Worm (Caenorhabditis elegans) whole organism, L4 larva: ENCODE results near the gene mrps-35.
A peak's percentile ranks its signal among the peaks of the same experiment; 100 is the strongest.

Experiments
- D1046.2 ChIP-seq: fragments of 200-800 bp; sonication (Bioruptor generic); IDR thresholded peaks from 2 replicates; pipeline ENCODE4 v1.3.6; 2022; ENCODE audit warnings: missing genetic modification characterization, missing compliant biosample characterization
- F10B5.3 ChIP-seq: sonication (generic microtip); optimal IDR thresholded peaks from 2 replicates; lab custom pipeline; 2016; ENCODE audit warnings: mild to moderate bottlenecking, missing genetic modification characterization, missing compliant biosample characterization
- F26F4.8 ChIP-seq: fragments of 200-800 bp; sonication (Bioruptor generic); conservative IDR thresholded peaks from 2 replicates; pipeline ENCODE4 v1.3.6; 2022; ENCODE audit warnings: missing genetic modification characterization, missing compliant biosample characterization
- F37D6.2 ChIP-seq: sonication (generic microtip); optimal IDR thresholded peaks from 2 replicates; lab custom pipeline; 2016; ENCODE audit warnings: mild to moderate bottlenecking, missing genetic modification characterization, missing compliant biosample characterization
- F44E2.7 ChIP-seq: fragments of 200-800 bp; sonication (Bioruptor generic); IDR thresholded peaks from 2 replicates; pipeline ENCODE4 v2.1.2; 2022; ENCODE audit warnings: missing genetic modification characterization, missing compliant biosample characterization
- T26A8.4 ChIP-seq: fragments of 200-800 bp; sonication (Bioruptor generic); IDR thresholded peaks from 2 replicates; pipeline ENCODE4 v1.3.6; 2022; ENCODE audit warnings: missing genetic modification characterization, missing compliant biosample characterization
- Y48G9A.11 ChIP-seq: fragments of 200-800 bp; sonication (Bioruptor generic); IDR thresholded peaks from 2 replicates; pipeline ENCODE4 v1.3.6; 2022; ENCODE audit warnings: missing genetic modification reagents, missing genetic modification characterization, missing compliant biosample characterization
- Y75B8A.6 ChIP-seq: fragments of 200-800 bp; sonication (Bioruptor generic); IDR thresholded peaks from 2 replicates; pipeline ENCODE4 v1.3.6; 2022; ENCODE audit warnings: missing genetic modification reagents, missing genetic modification characterization, missing compliant biosample characterization
- aha-1 ChIP-seq: fragments of 150-350 bp; peaks from one replicate; lab custom pipeline; 2014; ENCODE audit warnings: missing biosample characterization, missing genetic modification characterization
- aly-2 ChIP-seq: sonication (generic microtip); optimal IDR thresholded peaks from 2 replicates; lab custom pipeline; 2018; ENCODE audit warnings: missing biosample characterization, missing genetic modification characterization
- ama-1 ChIP-seq: fragments of 150-350 bp; optimal IDR thresholded peaks from 2 replicates; lab custom pipeline; 2014; ENCODE audit warnings: inconsistent platforms, mixed read lengths
- ceh-28 ChIP-seq: fragments of 150-350 bp; optimal IDR thresholded peaks from 2 replicates; lab custom pipeline; 2014; ENCODE audit warnings: missing biosample characterization, missing genetic modification reagents, missing genetic modification characterization
- ceh-32 ChIP-seq: sonication (generic microtip); optimal IDR thresholded peaks from 2 replicates; lab custom pipeline; 2016; ENCODE audit warnings: mild to moderate bottlenecking, missing genetic modification characterization, missing compliant biosample characterization; ENCODE audit not compliant: poor library complexity
- ceh-82 ChIP-seq: sonication (generic microtip); optimal IDR thresholded peaks from 2 replicates; lab custom pipeline; 2017; ENCODE audit warnings: missing biosample characterization, missing genetic modification characterization
- dmd-6 ChIP-seq: fragments of 200-800 bp; sonication (Bioruptor generic); IDR thresholded peaks from 2 replicates; pipeline ENCODE4 v1.3.6; 2022; ENCODE audit warnings: missing genetic modification reagents, missing genetic modification characterization, missing compliant biosample characterization
- dmd-8 ChIP-seq: fragments of 200-800 bp; sonication (Bioruptor generic); IDR thresholded peaks from 2 replicates; pipeline ENCODE4 v1.3.6; 2022; ENCODE audit warnings: missing genetic modification characterization, missing compliant biosample characterization
- dmd-9 ChIP-seq: fragments of 200-800 bp; sonication (Bioruptor generic); IDR thresholded peaks from 2 replicates; pipeline ENCODE4 v1.3.6; 2022; ENCODE audit warnings: missing genetic modification reagents, missing genetic modification characterization, missing compliant biosample characterization
- dve-1 ChIP-seq: sonication (generic microtip); optimal IDR thresholded peaks from 2 replicates; lab custom pipeline; 2017; ENCODE audit warnings: antibody characterized with exemption, mild to moderate bottlenecking, missing genetic modification characterization, missing compliant biosample characterization; ENCODE audit not compliant: insufficient read depth
- egl-27 ChIP-seq: sonication (generic microtip); optimal IDR thresholded peaks from 3 replicates; lab custom pipeline; 2017; ENCODE audit warnings: missing biosample characterization, missing genetic modification reagents, missing genetic modification characterization
- fos-1 ChIP-seq: fragments of 150-350 bp; optimal IDR thresholded peaks from 2 replicates; lab custom pipeline; 2014; ENCODE audit warnings: missing biosample characterization, missing genetic modification characterization
- hif-1 ChIP-seq, 2 experiments: sonication (generic microtip); optimal IDR thresholded peaks; 2 replicates each; lab custom pipeline; 2016 to 2017; ENCODE audit warnings: missing compliant biosample characterization in 2 of 2, missing genetic modification characterization in 2 of 2, missing genetic modification reagents in 2 of 2, missing genotype in 2 of 2, mild to moderate bottlenecking in 1 of 2
- lin-29 ChIP-seq: fragments of 200-800 bp; sonication (Bioruptor generic); IDR thresholded peaks from 2 replicates; pipeline ENCODE4 v1.3.6; 2022; ENCODE audit warnings: missing genetic modification reagents, missing genetic modification characterization, missing compliant biosample characterization
- lsy-2 ChIP-seq, 2 experiments: fragments of 150-350 bp in 1 of 2; sonication (generic microtip) in 1 of 2; optimal IDR thresholded peaks; 2 replicates each; lab custom pipeline; 2014 to 2017; ENCODE audit warnings: missing biosample characterization in 2 of 2, missing genetic modification characterization in 2 of 2
- madf-9 ChIP-seq: fragments of 200-800 bp; sonication (Bioruptor generic); conservative IDR thresholded peaks from 2 replicates; pipeline ENCODE4 v1.3.6; 2022; ENCODE audit warnings: missing genetic modification reagents, missing genetic modification characterization, missing compliant biosample characterization
- mdt-29 ChIP-seq: fragments of 200-800 bp; sonication (Bioruptor generic); IDR thresholded peaks from 2 replicates; pipeline ENCODE4 v1.3.6; 2022; ENCODE audit warnings: missing genetic modification reagents, missing genetic modification characterization, missing compliant biosample characterization
- mep-1 ChIP-seq: fragments of 150-350 bp; sonication (generic microtip); optimal IDR thresholded peaks from 3 replicates; lab custom pipeline; 2014; ENCODE audit warnings: missing biosample characterization, missing genetic modification characterization
- mes-2 ChIP-seq: sonication (generic microtip); optimal IDR thresholded peaks from 2 replicates; lab custom pipeline; 2016; ENCODE audit warnings: missing genotype, mild to moderate bottlenecking, missing genetic modification characterization, missing compliant biosample characterization; ENCODE audit not compliant: poor library complexity, severe bottlenecking
- nhr-11 ChIP-seq: fragments of 150-350 bp; optimal IDR thresholded peaks from 2 replicates; lab custom pipeline; 2014; ENCODE audit warnings: missing biosample characterization, missing genetic modification characterization
- nhr-28 ChIP-seq: fragments of 150-350 bp; optimal IDR thresholded peaks from 2 replicates; lab custom pipeline; 2014; ENCODE audit warnings: missing biosample characterization, missing genetic modification characterization
- nhr-48 ChIP-seq: sonication (generic microtip); optimal IDR thresholded peaks from 2 replicates; lab custom pipeline; 2016; ENCODE audit warnings: mild to moderate bottlenecking, missing genetic modification characterization, missing compliant biosample characterization
- nhr-77 ChIP-seq: fragments of 150-350 bp; optimal IDR thresholded peaks from 2 replicates; lab custom pipeline; 2014; ENCODE audit warnings: missing biosample characterization, missing genetic modification characterization
- pha-4 ChIP-seq, 2 experiments: fragments of 150-350 bp in 1 of 2; fragments of 200-800 bp in 1 of 2; sonication (Bioruptor generic) in 1 of 2; IDR thresholded peaks in 1 of 2; optimal IDR thresholded peaks in 1 of 2; 2 replicates each; pipeline versions ENCODE4 v1.3.6 to Lab custom; 2014 to 2022; ENCODE audit warnings: missing genetic modification characterization in 2 of 2, missing genetic modification reagents in 2 of 2, missing biosample characterization in 1 of 2, missing compliant biosample characterization in 1 of 2
- rbr-2 ChIP-seq: sonication (generic microtip); optimal IDR thresholded peaks from 2 replicates; lab custom pipeline; 2016; ENCODE audit warnings: missing genotype, missing genetic modification characterization, missing compliant biosample characterization
- sdz-12 ChIP-seq: fragments of 200-800 bp; sonication (Bioruptor generic); optimal IDR thresholded peaks from 2 replicates; lab custom pipeline; 2018; ENCODE audit warnings: mild to moderate bottlenecking, missing genetic modification characterization, missing compliant biosample characterization
- set-16 ChIP-seq: fragments of 200-800 bp; sonication (Bioruptor generic); IDR thresholded peaks from 2 replicates; pipeline ENCODE4 v1.3.6; 2022; ENCODE audit warnings: missing genetic modification reagents, missing genetic modification characterization, missing compliant biosample characterization
- skn-1 ChIP-seq: fragments of 150-350 bp; optimal IDR thresholded peaks from 2 replicates; lab custom pipeline; 2014; ENCODE audit warnings: missing biosample characterization, missing genetic modification characterization
- snpc-4 ChIP-seq: fragments of 150-350 bp; optimal IDR thresholded peaks from 2 replicates; lab custom pipeline; 2014; ENCODE audit warnings: missing biosample characterization, missing genetic modification characterization
- unc-130 ChIP-seq: sonication (generic microtip); optimal IDR thresholded peaks from 2 replicates; lab custom pipeline; 2016; ENCODE audit warnings: missing genetic modification reagents, missing genetic modification characterization, missing compliant biosample characterization
- unc-62 ChIP-seq, 3 experiments: fragments of 150-350 bp in 1 of 3; sonication (generic microtip); optimal IDR thresholded peaks in 2 of 3; peaks in 1 of 3; 1 replicate in 1 of 3; 2 replicates in 2 of 3; lab custom pipeline; 2014 to 2017; ENCODE audit warnings: missing biosample characterization in 3 of 3, missing genetic modification characterization in 3 of 3, missing genetic modification reagents in 3 of 3, missing genotype in 1 of 3
- zag-1 ChIP-seq: fragments of 150-350 bp; optimal IDR thresholded peaks from 2 replicates; lab custom pipeline; 2014; ENCODE audit warnings: missing biosample characterization, missing genetic modification characterization
- zfp-2 ChIP-seq: sonication (generic microtip); optimal IDR thresholded peaks from 2 replicates; lab custom pipeline; 2016; ENCODE audit warnings: mild to moderate bottlenecking, missing genetic modification characterization, missing compliant biosample characterization
- zfp-3 ChIP-seq: fragments of 200-800 bp; sonication (Bioruptor generic); conservative IDR thresholded peaks from 2 replicates; pipeline ENCODE4 v1.3.6; 2022; ENCODE audit warnings: missing genetic modification reagents, missing genetic modification characterization, missing compliant biosample characterization

mrps-35 gene

DNA sequence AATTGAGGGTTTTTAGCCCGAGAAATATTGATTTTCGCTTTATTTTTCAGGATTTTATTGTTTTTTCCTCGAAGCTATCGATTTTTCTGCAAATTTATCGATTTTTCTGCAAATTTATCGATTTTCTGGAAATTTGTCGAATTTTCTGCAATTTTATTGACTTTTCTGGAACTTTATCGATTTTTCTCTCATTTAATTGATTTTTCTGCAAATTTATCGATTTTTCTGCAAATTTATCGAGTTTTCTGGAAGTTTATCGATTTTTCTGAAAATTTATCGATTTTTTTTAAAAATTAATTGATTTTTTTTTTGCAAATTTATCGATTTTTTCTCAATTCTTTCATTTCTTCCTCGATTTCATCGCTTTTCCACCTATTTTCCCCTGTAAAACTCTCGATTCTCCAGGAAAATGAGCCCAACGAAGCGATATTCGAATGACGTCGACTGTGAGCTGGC lies 12.5 kb downstream of the mrps-35 start, which contains the start of gene gtf-2F2:
Gene gtf-2F2, plus strand, starts transcription at position 406 of the 456 bp plus-strand sequence.
- TF ChIP-seq ceh-28 (peak; percentile 91), aha-1 (tag; lab: Kevin White, UChicago) (peak; percentile 79), madf-9 (no peak)

- TF ChIP-seq hif-1 (tag; optimal IDR thresholded peaks at IDR 0.05; lab: Kevin White, UChicago) (no peak), snpc-4 (tag; lab: Kevin White, UChicago) (no peak), sdz-12 (GFP tag; lab: Kevin White, UChicago) (no peak), unc-130 (GFP tag; lab: Kevin White, UChicago) (no peak), zfp-2 (tag; lab: Kevin White, UChicago) (no peak), D1046.2 (GFP tag; lab: Robert Waterston, UW) (no peak), F37D6.2 (tag; lab: Kevin White, UChicago) (no peak), lin-29 (no peak), dmd-8 (GFP tag; lab: Robert Waterston, UW) (no peak), dve-1 (tag; lab: Kevin White, UChicago) (no peak), F26F4.8 (GFP tag; lab: Robert Waterston, UW) (no peak), nhr-48 (tag; lab: Kevin White, UChicago) (no peak), dmd-6 (GFP tag; lab: Robert Waterston, UW) (no peak), egl-27 (tag; lab: Kevin White, UChicago) (no peak), rbr-2 (no peak)
Observed at ce11 chrV:18998045-18998444, 16.9 kb downstream of the mrps-35 start, which contains the start of gene tgt-2. Gene tgt-2, plus strand, starts transcription at chrV:18998345.

- TF ChIP-seq Y48G9A.11 (GFP tag; lab: Robert Waterston, UW): no peak
- TF ChIP-seq ceh-28: no peak
- TF ChIP-seq aha-1 (tag; lab: Kevin White, UChicago): peak; percentile 94
- TF ChIP-seq Y75B8A.6: 0 out of 2 replicates have a peak, but pooled peaks have one; percentile 43
- no peak for TF ChIP-seq dmd-9
- no peak for TF ChIP-seq egl-27 (tag; lab: Kevin White, UChicago)
- no peak for TF ChIP-seq mdt-29 (GFP tag; lab: Robert Waterston, UW)
- TF ChIP-seq D1046.2 (GFP tag; lab: Robert Waterston, UW): no peak
- no peak for TF ChIP-seq unc-62 (GFP tag; optimal IDR thresholded peaks at IDR 0.05 in 1 of 2; lab: Kevin White, UChicago)
- no peak for TF ChIP-seq unc-62 (tag; optimal IDR thresholded peaks at IDR 0.05; lab: Kevin White, UChicago)
- TF ChIP-seq F44E2.7 (GFP tag; lab: Robert Waterston, UW): no peak
- TF ChIP-seq zfp-3 (GFP tag; lab: Robert Waterston, UW): no peak
- TF ChIP-seq, all 104 proteins: peak for 2
Observed at ce11 chrV:19000542-19000941, 19.4 kb downstream of the mrps-35 start.

DNA sequence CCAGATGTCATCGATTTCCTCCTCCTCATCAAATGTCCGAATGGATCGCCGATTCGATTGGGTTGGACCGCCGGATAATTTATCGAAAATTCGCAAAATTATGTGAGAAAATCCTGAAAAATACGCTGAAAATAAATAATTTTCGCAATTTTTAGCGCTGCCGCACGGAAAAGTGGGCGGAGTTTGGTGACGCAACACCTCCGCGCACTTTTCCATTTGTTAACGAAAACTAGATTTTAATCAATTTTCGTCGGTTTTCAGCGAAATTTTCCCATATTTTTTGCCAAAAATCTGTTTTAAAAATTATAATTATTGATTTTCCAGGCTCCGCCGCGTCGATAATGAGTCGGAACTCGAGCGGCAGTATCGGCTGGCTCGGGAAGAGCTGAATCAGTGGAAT lies 19.9 kb downstream of the mrps-35 start, which contains the start of gene Y39B6A.34:
Gene Y39B6A.34, plus strand, starts transcription at position 3 of the 400 bp plus-strand sequence.
- TF ChIP-seq aly-2 (tag; lab: Kevin White, UChicago): no peak
- TF ChIP-seq T26A8.4 (GFP tag; lab: Robert Waterston, UW): no peak
- no peak for TF ChIP-seq fos-1
- no peak for TF ChIP-seq zag-1 (tag; lab: Kevin White, UChicago)
- TF ChIP-seq nhr-77 (tag; lab: Kevin White, UChicago): peak; percentile 30
- TF ChIP-seq nhr-11 (tag; lab: Kevin White, UChicago): no peak
- peak in 1 of 2 experiments; percentile 28 for TF ChIP-seq lsy-2 (tag; optimal IDR thresholded peaks at IDR 0.05; lab: Kevin White, UChicago)
- TF ChIP-seq rbr-2: peak; percentile 33
- peak; percentile 30; the same call in 1 of the 2 replicates for TF ChIP-seq pha-4 (GFP tag; IDR thresholded peaks at IDR 0.05; lab: Robert Waterston, UW)
- TF ChIP-seq pha-4 (tag; optimal IDR thresholded peaks at IDR 0.05; lab: Kevin White, UChicago): no peak
- no peak for TF ChIP-seq skn-1 (tag; lab: Kevin White, UChicago)
- TF ChIP-seq ceh-28: no peak
- peak; percentile 2 for TF ChIP-seq dve-1 (tag; lab: Kevin White, UChicago)
- 0 out of 2 replicates have a peak, but pooled peaks have one; percentile 13 for TF ChIP-seq Y48G9A.11 (GFP tag; lab: Robert Waterston, UW)
- TF ChIP-seq mes-2 (tag; lab: Kevin White, UChicago): peak; percentile 48
- no peak for TF ChIP-seq Y75B8A.6
- peak; percentile 17 for TF ChIP-seq ama-1
- no peak for TF ChIP-seq mdt-29 (GFP tag; lab: Robert Waterston, UW)
- peak; percentile 7 for TF ChIP-seq nhr-28
- peak; percentile 37; the same call in 1 of the 2 replicates for TF ChIP-seq set-16 (GFP tag; lab: Robert Waterston, UW)
- no peak for TF ChIP-seq F26F4.8 (GFP tag; lab: Robert Waterston, UW)
- peak; percentile 61 for TF ChIP-seq aha-1 (tag; lab: Kevin White, UChicago)
- TF ChIP-seq ceh-32: no peak
- TF ChIP-seq unc-62 (GFP tag; optimal IDR thresholded peaks at IDR 0.05 in 1 of 2; lab: Kevin White, UChicago): no peak
- TF ChIP-seq unc-62 (tag; optimal IDR thresholded peaks at IDR 0.05; lab: Kevin White, UChicago): no peak
- TF ChIP-seq D1046.2 (GFP tag; lab: Robert Waterston, UW): no peak
- TF ChIP-seq ceh-82 (tag; lab: Kevin White, UChicago): no peak
- peak; percentile 45 for TF ChIP-seq mep-1 (tag; lab: Kevin White, UChicago)
- peak; percentile 27 for TF ChIP-seq F10B5.3 (tag; lab: Kevin White, UChicago)
